Worm (Caenorhabditis elegans): ENCODE data around the gene srh-74.

srh-74 gene

DNA sequence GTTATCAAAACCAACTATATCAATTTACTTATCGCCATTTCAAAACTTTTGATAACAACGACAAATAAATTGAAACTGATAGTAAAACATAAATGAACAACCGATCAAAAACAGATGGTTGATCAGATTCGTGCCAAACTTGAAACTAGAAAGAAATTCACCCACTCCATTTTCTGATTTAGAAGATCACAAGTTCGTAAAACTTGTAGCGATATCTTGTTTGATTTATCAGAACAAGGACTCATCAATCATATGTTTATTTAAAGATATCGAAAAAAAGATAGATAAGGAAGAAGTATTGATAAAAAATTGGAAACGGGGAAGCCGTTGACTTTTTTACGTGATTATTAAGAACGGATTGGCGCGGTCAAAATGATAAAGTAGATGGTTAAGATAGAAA lies 38.5 kb upstream of the srh-74 start:
- peak; percentile 98 for TF ChIP-seq elt-2 (tag; optimal IDR thresholded peaks at IDR 0.05)
- TF ChIP-seq ceh-31 (tag; optimal IDR thresholded peaks at IDR 0.05): no peak
- no peak for TF ChIP-seq hlh-30 (tag; optimal IDR thresholded peaks at IDR 0.05; ENCODE audit: insufficient read depth)

DNA sequence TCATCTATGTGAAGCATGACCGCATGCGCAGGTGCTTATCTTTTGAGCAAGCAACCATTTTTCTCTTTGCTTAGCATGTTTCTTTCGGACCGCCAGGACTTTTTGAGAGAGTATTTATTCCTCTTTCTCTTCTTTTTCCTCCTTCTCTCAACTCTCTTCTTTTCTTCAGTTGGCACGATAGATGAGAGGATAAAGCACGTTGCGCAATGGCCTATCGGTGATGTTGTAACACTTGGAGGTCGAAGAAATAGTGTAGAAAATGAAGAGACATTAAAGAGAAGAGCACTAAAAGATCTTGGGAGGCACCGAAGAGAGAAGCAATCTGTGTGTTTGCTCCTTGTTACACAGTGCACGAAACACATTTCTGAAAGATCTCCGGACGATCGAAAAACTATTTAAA lies 35.1 kb upstream of the srh-74 start:
- peak; percentile 53 for TF ChIP-seq ceh-31 (tag; optimal IDR thresholded peaks at IDR 0.05)
- TF ChIP-seq dmd-4 (tag; optimal IDR thresholded peaks at IDR 0.05; ENCODE audit: borderline replicate concordance): peak; percentile 48
- peak; percentile 55 for TF ChIP-seq pha-2 (tag; optimal IDR thresholded peaks at IDR 0.05)
- no peak for TF ChIP-seq pros-1 (tag; optimal IDR thresholded peaks at IDR 0.05)
- TF ChIP-seq ceh-14 (tag; optimal IDR thresholded peaks at IDR 0.05): no peak
- no peak for TF ChIP-seq sox-4 (tag; optimal IDR thresholded peaks at IDR 0.05)
- no peak for TF ChIP-seq unc-86 (tag; optimal IDR thresholded peaks at IDR 0.05)
- no peak for TF ChIP-seq odd-2 (tag; optimal IDR thresholded peaks at IDR 0.05)
- TF ChIP-seq F13H6.1 (tag; optimal IDR thresholded peaks at IDR 0.05): peak; percentile 16
- TF ChIP-seq K02D7.2 (tag; optimal IDR thresholded peaks at IDR 0.05): no peak
- TF ChIP-seq hlh-15 (tag; optimal IDR thresholded peaks at IDR 0.05): no peak
- no peak for TF ChIP-seq ceh-24 (tag; optimal IDR thresholded peaks at IDR 0.05)
- peak; percentile 96 for TF ChIP-seq pax-1 (tag; optimal IDR thresholded peaks at IDR 0.05)
- TF ChIP-seq ceh-18 (tag; optimal IDR thresholded peaks at IDR 0.05): peak; percentile 88
- TF ChIP-seq C38D4.7 (GFP tag; optimal IDR thresholded peaks at IDR 0.05): no peak
- TF ChIP-seq ref-2 (tag; optimal IDR thresholded peaks at IDR 0.05): peak; percentile 3
- TF ChIP-seq K09A11.1 (tag; optimal IDR thresholded peaks at IDR 0.05; ENCODE audit: insufficient read depth): no peak
- no peak for TF ChIP-seq ceh-48 (tag; optimal IDR thresholded peaks at IDR 0.05)
- TF ChIP-seq syd-9 (tag; optimal IDR thresholded peaks at IDR 0.05): no peak
- TF ChIP-seq lin-11 (tag; optimal IDR thresholded peaks at IDR 0.05): no peak
- TF ChIP-seq unc-3 (GFP tag; conservative IDR thresholded peaks at IDR 0.05): no peak
- no peak for TF ChIP-seq unc-3 (tag; optimal IDR thresholded peaks at IDR 0.05)
- TF ChIP-seq eyg-1 (tag; optimal IDR thresholded peaks at IDR 0.05): no peak
- TF ChIP-seq fax-1 (tag; optimal IDR thresholded peaks at IDR 0.05): no peak
- no peak for TF ChIP-seq dve-1 (tag; optimal IDR thresholded peaks at IDR 0.05)
- TF ChIP-seq Y22D7AL.16 (tag; optimal IDR thresholded peaks at IDR 0.05): no peak
- peak; percentile 79 for TF ChIP-seq unc-55 (GFP tag; optimal IDR thresholded peaks at IDR 0.05)
- no peak for TF ChIP-seq mec-3 (tag; optimal IDR thresholded peaks at IDR 0.05; ENCODE audit: borderline replicate concordance)
- no peak for TF ChIP-seq hlh-6 (tag; optimal IDR thresholded peaks at IDR 0.05)
- peak; percentile 65 for TF ChIP-seq tbx-2 (tag; optimal IDR thresholded peaks at IDR 0.05)
- no peak for TF ChIP-seq ceh-6 (GFP tag; optimal IDR thresholded peaks at IDR 0.05)
- no peak for TF ChIP-seq pha-4 (tag; optimal IDR thresholded peaks at IDR 0.05)
- TF ChIP-seq unc-42 (tag; optimal IDR thresholded peaks at IDR 0.05): no peak
- no peak for TF ChIP-seq fkh-10 (GFP tag; optimal IDR thresholded peaks at IDR 0.05)
- peak; percentile 62 for TF ChIP-seq ceh-22 (tag; optimal IDR thresholded peaks at IDR 0.05)
- no peak for TF ChIP-seq ceh-34 (tag; optimal IDR thresholded peaks at IDR 0.05)
- no peak for TF ChIP-seq che-1 (tag; optimal IDR thresholded peaks at IDR 0.05)
- TF ChIP-seq rnt-1 (tag; optimal IDR thresholded peaks at IDR 0.05): peak; percentile 72
- TF ChIP-seq hlh-8 (tag; optimal IDR thresholded peaks at IDR 0.05): no peak
- no peak for TF ChIP-seq gmeb-2 (tag; optimal IDR thresholded peaks at IDR 0.05)
- TF ChIP-seq ceh-19 (GFP tag; optimal IDR thresholded peaks at IDR 0.05): no peak
- TF ChIP-seq ets-4 (tag; optimal IDR thresholded peaks at IDR 0.05): peak; percentile 1
- no peak for TF ChIP-seq elt-4 (tag; optimal IDR thresholded peaks at IDR 0.05)
- no peak for TF ChIP-seq fkh-6 (tag; optimal IDR thresholded peaks at IDR 0.05)
- TF ChIP-seq C08G9.2 (tag; optimal IDR thresholded peaks at IDR 0.05): no peak
- no peak for TF ChIP-seq lim-6 (tag; optimal IDR thresholded peaks at IDR 0.05)
- no peak for TF ChIP-seq T23F11.4 (GFP tag; optimal IDR thresholded peaks at IDR 0.05)
- no peak for TF ChIP-seq nhr-232 (tag; optimal IDR thresholded peaks at IDR 0.05)
- no peak for TF ChIP-seq ama-1 (optimal IDR thresholded peaks at IDR 0.05)
- no peak for TF ChIP-seq hlh-13 (GFP tag; optimal IDR thresholded peaks at IDR 0.05)

Data from whole organism, late embryonic.